Worm (Caenorhabditis elegans) whole organism, young adult: Measurements from ENCODE around the gene Y69H2.15.
A peak's percentile ranks its signal among the peaks of the same experiment; 100 is the strongest.

ENCODE experiments used
- B0019.2 ChIP-seq: fragments of 200-800 bp; sonication (Bioruptor generic); conservative IDR thresholded peaks from 2 replicates; pipeline ENCODE4 v1.3.6; 2022; ENCODE audit warnings: missing genetic modification reagents, missing genetic modification characterization, missing compliant biosample characterization
- B0261.1 ChIP-seq: sonication (generic microtip); optimal IDR thresholded peaks from 2 replicates; lab custom pipeline; 2016; ENCODE audit warnings: mild to moderate bottlenecking, missing genetic modification characterization, moderate library complexity, missing compliant biosample characterization
- B0336.3 ChIP-seq: fragments of 200-800 bp; sonication (Bioruptor generic); IDR thresholded peaks from 2 replicates; pipeline ENCODE4 v1.3.6; 2022; ENCODE audit warnings: missing genetic modification characterization, missing compliant biosample characterization
- F22D6.2 ChIP-seq: sonication (generic microtip); optimal IDR thresholded peaks from 2 replicates; lab custom pipeline; 2016; ENCODE audit warnings: mild to moderate bottlenecking, missing genetic modification characterization, missing compliant biosample characterization
- F33H1.4 ChIP-seq: fragments of 200-800 bp; sonication (Bioruptor generic); IDR thresholded peaks from 2 replicates; pipeline ENCODE4 v1.3.6; 2022; ENCODE audit warnings: missing genetic modification reagents, missing genetic modification characterization, missing compliant biosample characterization
- F52B5.7 ChIP-seq: sonication (generic microtip); optimal IDR thresholded peaks from 2 replicates; lab custom pipeline; 2016; ENCODE audit warnings: mild to moderate bottlenecking, missing genetic modification characterization, missing compliant biosample characterization
- T26A5.8 ChIP-seq: sonication (generic microtip); optimal IDR thresholded peaks from 2 replicates; lab custom pipeline; 2016; ENCODE audit warnings: missing genetic modification characterization, missing compliant biosample characterization
- Y53G8AR.9 ChIP-seq: fragments of 200-800 bp; sonication (Bioruptor generic); conservative IDR thresholded peaks from 2 replicates; pipeline ENCODE4 v1.3.6; 2022; ENCODE audit warnings: missing genetic modification reagents, missing genetic modification characterization, missing compliant biosample characterization
- Y67H2A.10 ChIP-seq: fragments of 200-800 bp; sonication (Bioruptor generic); conservative IDR thresholded peaks from 2 replicates; pipeline ENCODE4 v1.3.6; 2022; ENCODE audit warnings: missing genetic modification reagents, missing genetic modification characterization, missing compliant biosample characterization
- ZK185.1 ChIP-seq: sonication (generic microtip); optimal IDR thresholded peaks from 2 replicates; lab custom pipeline; 2016; ENCODE audit warnings: mild to moderate bottlenecking, missing genetic modification characterization, missing compliant biosample characterization; ENCODE audit not compliant: poor library complexity, severe bottlenecking
- aptf-3 ChIP-seq: fragments of 200-800 bp; sonication (Bioruptor generic); IDR thresholded peaks from 2 replicates; pipeline ENCODE4 v1.3.6; 2022; ENCODE audit warnings: missing genetic modification characterization, missing compliant biosample characterization
- atf-7 ChIP-seq: sonication (generic microtip); optimal IDR thresholded peaks from 2 replicates; lab custom pipeline; 2017; ENCODE audit warnings: mild to moderate bottlenecking, missing genetic modification characterization, missing compliant biosample characterization
- athp-1 ChIP-seq: sonication (generic microtip); optimal IDR thresholded peaks from 2 replicates; lab custom pipeline; 2017; ENCODE audit warnings: mild to moderate bottlenecking, missing genetic modification characterization, missing compliant biosample characterization
- ccch-3 ChIP-seq: fragments of 200-800 bp; sonication (Bioruptor generic); optimal IDR thresholded peaks from 2 replicates; lab custom pipeline; 2018; ENCODE audit warnings: mild to moderate bottlenecking, missing genetic modification characterization, missing compliant biosample characterization
- ceh-40 ChIP-seq: fragments of 200-800 bp; sonication (Bioruptor generic); IDR thresholded peaks from 2 replicates; pipeline ENCODE4 v1.3.6; 2022; ENCODE audit warnings: missing genetic modification characterization, missing compliant biosample characterization
- ceh-79 ChIP-seq: sonication (generic microtip); optimal IDR thresholded peaks from 2 replicates; lab custom pipeline; 2017; ENCODE audit warnings: mild to moderate bottlenecking, missing genetic modification characterization, missing compliant biosample characterization
- ceh-91 ChIP-seq: fragments of 200-800 bp; sonication (Bioruptor generic); IDR thresholded peaks from 2 replicates; pipeline ENCODE4 v1.3.6; 2022; ENCODE audit warnings: missing genetic modification reagents, missing genetic modification characterization, missing compliant biosample characterization
- chd-7 ChIP-seq: sonication (generic microtip); optimal IDR thresholded peaks from 2 replicates; lab custom pipeline; 2016; ENCODE audit warnings: mild to moderate bottlenecking, missing genetic modification characterization, moderate library complexity, missing compliant biosample characterization
- dpff-1 ChIP-seq: sonication (generic microtip); optimal IDR thresholded peaks from 2 replicates; lab custom pipeline; 2017; ENCODE audit warnings: mild to moderate bottlenecking, missing genetic modification characterization, missing compliant biosample characterization
- egl-18 ChIP-seq: fragments of 200-800 bp; sonication (Bioruptor generic); IDR thresholded peaks from 2 replicates; pipeline ENCODE4 v1.3.6; 2022; ENCODE audit warnings: missing genetic modification reagents, missing genetic modification characterization, missing compliant biosample characterization
- gei-17 ChIP-seq: fragments of 200-800 bp; sonication (Bioruptor generic); optimal IDR thresholded peaks from 2 replicates; lab custom pipeline; 2018; ENCODE audit warnings: mild to moderate bottlenecking, missing genetic modification characterization, missing compliant biosample characterization
- him-1 ChIP-seq: sonication (generic microtip); optimal IDR thresholded peaks from 2 replicates; lab custom pipeline; 2016; ENCODE audit warnings: missing genotype, missing genetic modification reagents, missing genetic modification characterization, missing compliant biosample characterization
- hlh-12 ChIP-seq: sonication (generic microtip); optimal IDR thresholded peaks from 2 replicates; lab custom pipeline; 2016; ENCODE audit warnings: missing genetic modification characterization, missing compliant biosample characterization
- hsf-1 ChIP-seq: fragments of 200-800 bp; sonication (Bioruptor generic); IDR thresholded peaks from 2 replicates; pipeline ENCODE4 v1.3.6; 2022; ENCODE audit warnings: missing genetic modification reagents, missing genetic modification characterization, missing compliant biosample characterization
- lag-1 ChIP-seq: fragments of 200-800 bp; sonication (Bioruptor generic); IDR thresholded peaks from 2 replicates; pipeline ENCODE4 v1.3.6; 2022; ENCODE audit warnings: missing genetic modification reagents, missing genetic modification characterization, missing compliant biosample characterization
- lin-54 ChIP-seq: fragments of 200-800 bp; sonication (Bioruptor generic); optimal IDR thresholded peaks from 2 replicates; lab custom pipeline; 2018; ENCODE audit warnings: mild to moderate bottlenecking, missing genetic modification characterization, missing compliant biosample characterization
- lsl-1 ChIP-seq: fragments of 200-800 bp; sonication (Bioruptor generic); optimal IDR thresholded peaks from 2 replicates; lab custom pipeline; 2018; ENCODE audit warnings: mild to moderate bottlenecking, missing genetic modification characterization, moderate library complexity, missing compliant biosample characterization
- madf-10 ChIP-seq: sonication (generic microtip); optimal IDR thresholded peaks from 2 replicates; lab custom pipeline; 2016; ENCODE audit warnings: mild to moderate bottlenecking, missing genetic modification characterization, missing compliant biosample characterization
- madf-3 ChIP-seq: fragments of 200-800 bp; sonication (Bioruptor generic); IDR thresholded peaks from 2 replicates; pipeline ENCODE4 v1.3.6; 2022; ENCODE audit warnings: missing genetic modification reagents, missing genetic modification characterization, missing compliant biosample characterization
- madf-8 ChIP-seq: fragments of 200-800 bp; sonication (Bioruptor generic); conservative IDR thresholded peaks from 2 replicates; pipeline ENCODE4 v1.3.6; 2022; ENCODE audit warnings: missing genetic modification reagents, missing genetic modification characterization, missing compliant biosample characterization
- mcd-1 ChIP-seq: fragments of 200-800 bp; sonication (Bioruptor generic); IDR thresholded peaks from 2 replicates; pipeline ENCODE4 v1.3.6; 2022; ENCODE audit warnings: missing genetic modification reagents, missing genetic modification characterization, missing compliant biosample characterization
- nfya-2 ChIP-seq: fragments of 200-800 bp; sonication (Bioruptor generic); IDR thresholded peaks from 2 replicates; pipeline ENCODE4 v1.3.6; 2022; ENCODE audit warnings: missing genetic modification reagents, missing genetic modification characterization, missing compliant biosample characterization
- nhr-120 ChIP-seq: fragments of 200-800 bp; sonication (Bioruptor generic); IDR thresholded peaks from 2 replicates; pipeline ENCODE4 v1.3.6; 2022; ENCODE audit warnings: missing genetic modification characterization, missing compliant biosample characterization
- pbrm-1 ChIP-seq: fragments of 200-800 bp; sonication (Bioruptor generic); IDR thresholded peaks from 2 replicates; pipeline ENCODE4 v1.3.6; 2022; ENCODE audit warnings: missing genetic modification reagents, missing genetic modification characterization, missing compliant biosample characterization
- sea-2 ChIP-seq: fragments of 200-800 bp; sonication (Bioruptor generic); IDR thresholded peaks from 2 replicates; pipeline ENCODE4 v1.3.6; 2022; ENCODE audit warnings: missing genetic modification characterization, missing compliant biosample characterization
- snpc-4 ChIP-seq, 5 experiments: fragments of 150-350 bp in 1 of 5; sonication (generic microtip) in 4 of 5; optimal IDR thresholded peaks; 2 replicates each; lab custom pipeline; 2014 to 2018; ENCODE audit warnings: missing genetic modification characterization in 5 of 5, missing biosample characterization in 3 of 5, antibody characterized with exemption in 2 of 5, mild to moderate bottlenecking in 2 of 5, missing compliant biosample characterization in 2 of 5, missing genotype in 2 of 5, moderate library complexity in 2 of 5, missing genetic modification reagents in 1 of 5
- somi-1 ChIP-seq: fragments of 200-800 bp; sonication (Bioruptor generic); optimal IDR thresholded peaks from 2 replicates; lab custom pipeline; 2018; ENCODE audit warnings: mild to moderate bottlenecking, missing genetic modification characterization, missing compliant biosample characterization
- tbp1 ChIP-seq: fragments of 200-800 bp; sonication (Bioruptor generic); optimal IDR thresholded peaks from 2 replicates; lab custom pipeline; 2018; ENCODE audit warnings: mild to moderate bottlenecking, missing genetic modification characterization, missing compliant biosample characterization
- tbx-9 ChIP-seq: sonication (generic microtip); optimal IDR thresholded peaks from 2 replicates; lab custom pipeline; 2016; ENCODE audit warnings: borderline replicate concordance, missing genetic modification characterization, inconsistent platforms, missing compliant biosample characterization
- ztf-22 ChIP-seq: fragments of 200-800 bp; sonication (Bioruptor generic); optimal IDR thresholded peaks from 2 replicates; lab custom pipeline; 2018; ENCODE audit warnings: mild to moderate bottlenecking, missing genetic modification characterization, moderate library complexity, missing compliant biosample characterization
- ztf-25 ChIP-seq: fragments of 200-800 bp; sonication (Bioruptor generic); IDR thresholded peaks from 2 replicates; pipeline ENCODE4 v1.3.6; 2022; ENCODE audit warnings: missing genetic modification reagents, missing genetic modification characterization, missing compliant biosample characterization
- ztf-26 ChIP-seq: sonication (generic microtip); optimal IDR thresholded peaks from 2 replicates; lab custom pipeline; 2017; ENCODE audit warnings: missing genetic modification characterization, missing compliant biosample characterization
- ztf-28 ChIP-seq: fragments of 200-800 bp; sonication (Bioruptor generic); IDR thresholded peaks from 2 replicates; pipeline ENCODE4 v1.3.6; 2022; ENCODE audit warnings: missing genetic modification reagents, missing genetic modification characterization, missing compliant biosample characterization

Y69H2.15 gene

ce11 chrV:18576128-18576527 is 50.5 kb downstream of the Y69H2.15 start:
- TF ChIP-seq ZK185.1 (no peak), lag-1 (GFP tag; lab: Robert Waterston, UW) (no peak), B0261.1 (tag; lab: Kevin White, UChicago) (no peak), madf-3 (GFP tag; lab: Robert Waterston, UW) (0 out of 2 replicates have a peak, but pooled peaks have one; percentile 15), ccch-3 (GFP tag; lab: Kevin White, UChicago) (no peak), B0019.2 (GFP tag; lab: Robert Waterston, UW) (no peak), gei-17 (GFP tag; lab: Kevin White, UChicago) (no peak), ceh-91 (GFP tag; lab: Robert Waterston, UW) (no peak), somi-1 (GFP tag; lab: Kevin White, UChicago) (no peak), hsf-1 (GFP tag; lab: Robert Waterston, UW) (no peak), tbx-9 (tag; lab: Kevin White, UChicago) (no peak), dpff-1 (tag; lab: Kevin White, UChicago) (no peak), Y53G8AR.9 (GFP tag; lab: Robert Waterston, UW) (0 out of 2 replicates have a peak, but pooled peaks have one; percentile 56), nhr-120 (GFP tag; lab: Robert Waterston, UW) (no peak), ztf-22 (GFP tag; lab: Kevin White, UChicago) (no peak), ztf-26 (tag; lab: Kevin White, UChicago) (no peak), F22D6.2 (tag; lab: Kevin White, UChicago) (no peak), ztf-28 (GFP tag; lab: Robert Waterston, UW) (no peak), sea-2 (GFP tag; lab: Robert Waterston, UW) (no peak), atf-7 (tag; lab: Kevin White, UChicago) (peak; percentile 63), lin-54 (GFP tag; lab: Kevin White, UChicago) (no peak), Y67H2A.10 (GFP tag; lab: Robert Waterston, UW) (no peak), athp-1 (no peak), aptf-3 (GFP tag; lab: Robert Waterston, UW) (no peak), ceh-40 (GFP tag; lab: Robert Waterston, UW) (no peak), egl-18 (GFP tag; lab: Robert Waterston, UW) (no peak), tbp1 (no peak), ztf-25 (no peak), nfya-2 (GFP tag; lab: Robert Waterston, UW) (no peak), F33H1.4 (GFP tag; lab: Robert Waterston, UW) (no peak), B0336.3 (no peak; the same call in 1 of the 2 replicates), madf-8 (GFP tag; lab: Robert Waterston, UW) (no peak), madf-10 (tag; lab: Kevin White, UChicago) (no peak), pbrm-1 (peak; percentile 26; the same call in 1 of the 2 replicates), hlh-12 (tag; lab: Kevin White, UChicago) (no peak), F52B5.7 (tag; lab: Kevin White, UChicago) (peak; percentile 4), him-1 (tag; lab: Kevin White, UChicago) (no peak), ceh-79 (no peak), mcd-1 (GFP tag; lab: Robert Waterston, UW) (no peak), snpc-4 (GFP tag; optimal IDR thresholded peaks at IDR 0.05; lab: Kevin White, UChicago) (no peak), snpc-4 (tag; optimal IDR thresholded peaks at IDR 0.05; lab: Kevin White, UChicago) (no peak), lsl-1 (no peak), chd-7 (tag; lab: Kevin White, UChicago) (peak; percentile 23), T26A5.8 (tag; lab: Kevin White, UChicago) (no peak)
